Fruit fly (Drosophila melanogaster): ENCODE results near the gene Dhfr.

The Dhfr gene

dm6 chr3R:16446836-16447235 is 34.1 kb upstream of the Dhfr start:
- TF ChIP-seq Atf3 (GFP tag; optimal IDR thresholded peaks at IDR 0.05) (no peak), CG34376 (GFP tag; optimal IDR thresholded peaks at IDR 0.05) (peak; percentile 44), shn (GFP tag; optimal IDR thresholded peaks at IDR 0.05) (no peak), CG12219 (GFP tag; optimal IDR thresholded peaks at IDR 0.05) (no peak), CG8290 (GFP tag; optimal IDR thresholded peaks at IDR 0.05) (no peak), CG8290 (tag; optimal IDR thresholded peaks at IDR 0.05) (peak in 1 of 2 experiments; percentile 17), Bgb (GFP tag; IDR thresholded peaks at IDR 0.05; ENCODE audit: partially characterized antibody) (no peak), grn (GFP tag; optimal IDR thresholded peaks at IDR 0.05) (peak; percentile 55), lab (GFP tag; optimal IDR thresholded peaks at IDR 0.05) (peak; percentile 14), sug (tag; optimal IDR thresholded peaks at IDR 0.05) (peak; percentile 98), Opbp (GFP tag; IDR thresholded peaks at IDR 0.05; ENCODE audit: partially characterized antibody) (no peak), BEAF-32 (GFP tag; optimal IDR thresholded peaks at IDR 0.05) (no peak), gro (GFP tag; optimal IDR thresholded peaks at IDR 0.05) (no peak), Blimp-1 (GFP tag; optimal IDR thresholded peaks at IDR 0.05) (no peak), usp (GFP tag; optimal IDR thresholded peaks at IDR 0.05) (no peak), Taf1 (GFP tag; IDR thresholded peaks at IDR 0.05) (no peak), CG17612 (GFP tag; IDR thresholded peaks at IDR 0.05) (no peak), CG2199 (GFP tag; IDR thresholded peaks at IDR 0.05) (0 out of 3 replicates have a peak, but pooled peaks have one; percentile 26), CG3065 (GFP tag; optimal IDR thresholded peaks at IDR 0.05) (no peak), ase (GFP tag; IDR thresholded peaks at IDR 0.05) (no peak), mirr (GFP tag; optimal IDR thresholded peaks at IDR 0.05) (peak; percentile 74), GATAe (GFP tag; conservative IDR thresholded peaks at IDR 0.05) (peak; percentile 86), cwo (GFP tag; optimal IDR thresholded peaks at IDR 0.05) (peak; percentile 34), crol (GFP tag; IDR thresholded peaks at IDR 0.05) (peak; percentile 60; the same call in 1 of the 2 replicates), exex (tag; optimal IDR thresholded peaks at IDR 0.05) (peak; percentile 83), sna (GFP tag; IDR thresholded peaks at IDR 0.05; ENCODE audit: partially characterized antibody) (no peak), HLH3B (GFP tag; IDR thresholded peaks at IDR 0.05) (no peak), Vsx1 (GFP tag; optimal IDR thresholded peaks at IDR 0.05) (peak; percentile 93)

dm6 chr3R:16447448-16448045 is 33.4 kb upstream of the Dhfr start:
- no peak for TF ChIP-seq schlank (tag; optimal IDR thresholded peaks at IDR 0.05)
- TF ChIP-seq CG11696 (GFP tag; IDR thresholded peaks at IDR 0.05): no peak
- no peak for TF ChIP-seq CG10462 (GFP tag; optimal IDR thresholded peaks at IDR 0.05)
- TF ChIP-seq psq (GFP tag; optimal IDR thresholded peaks at IDR 0.05): no peak
- TF ChIP-seq gsb (GFP tag; IDR thresholded peaks at IDR 0.05): no peak
- peak; percentile 55 for TF ChIP-seq Med (GFP tag)
- no peak for TF ChIP-seq CG4424 (GFP tag; optimal IDR thresholded peaks at IDR 0.05)
- TF ChIP-seq ems (GFP tag; optimal IDR thresholded peaks at IDR 0.05): no peak
- TF ChIP-seq CG7271 (tag; optimal IDR thresholded peaks at IDR 0.05): no peak
- no peak for TF ChIP-seq CG13123 (GFP tag; optimal IDR thresholded peaks at IDR 0.05)
- no peak for TF ChIP-seq Meics (GFP tag; optimal IDR thresholded peaks at IDR 0.05)
- TF ChIP-seq CG14050 (GFP tag; IDR thresholded peaks at IDR 0.05): no peak
- TF ChIP-seq CG4360 (GFP tag; IDR thresholded peaks at IDR 0.05): no peak
- TF ChIP-seq CG5180 (GFP tag; optimal IDR thresholded peaks at IDR 0.05): no peak
- no peak for TF ChIP-seq CG2875 (GFP tag; optimal IDR thresholded peaks at IDR 0.05)
- TF ChIP-seq mirr (GFP tag; optimal IDR thresholded peaks at IDR 0.05): peak; percentile 35
- TF ChIP-seq tin (GFP tag; optimal IDR thresholded peaks at IDR 0.05): no peak
- TF ChIP-seq Bdp1 (GFP tag; optimal IDR thresholded peaks at IDR 0.05): no peak
- peak in 1 of 2 experiments; percentile 51 for TF ChIP-seq Pdp1 (GFP tag; optimal IDR thresholded peaks at IDR 0.05)
- TF ChIP-seq CG34376 (GFP tag; optimal IDR thresholded peaks at IDR 0.05): peak; percentile 10
- TF ChIP-seq CG3407 (GFP tag; optimal IDR thresholded peaks at IDR 0.05): no peak
- no peak for TF ChIP-seq CG18476 (GFP tag; optimal IDR thresholded peaks at IDR 0.05)
- TF ChIP-seq Fer1 (GFP tag; optimal IDR thresholded peaks at IDR 0.05): no peak
- no peak for TF ChIP-seq Mad (GFP tag; optimal IDR thresholded peaks at IDR 0.05)
- TF ChIP-seq Hr78 (GFP tag; optimal IDR thresholded peaks at IDR 0.05): peak in 1 of 2 experiments; percentile 47
